Worm (Caenorhabditis elegans) whole organism, young adult: ENCODE data around the gene hpo-25.

ENCODE experiments used
- B0035.1 ChIP-seq: sonication (generic microtip); optimal IDR thresholded peaks from 2 replicates; lab custom pipeline; 2016; ENCODE audit warnings: missing genetic modification characterization, mild to moderate bottlenecking, missing compliant biosample characterization, missing genotype, missing genetic modification reagents
- B0261.1 ChIP-seq: sonication (generic microtip); optimal IDR thresholded peaks from 2 replicates; lab custom pipeline; 2016; ENCODE audit warnings: mild to moderate bottlenecking, missing genetic modification characterization, moderate library complexity, missing compliant biosample characterization
- B0336.3 ChIP-seq: fragments of 200-800 bp; sonication (Bioruptor generic); IDR thresholded peaks from 2 replicates; pipeline ENCODE4 v1.3.6; 2022; ENCODE audit warnings: missing genetic modification characterization, missing compliant biosample characterization
- C06A6.2 ChIP-seq: fragments of 200-800 bp; sonication (Bioruptor generic); conservative IDR thresholded peaks from 2 replicates; pipeline ENCODE4 v1.3.6; 2022; ENCODE audit warnings: missing genetic modification characterization, missing compliant biosample characterization
- D2030.7 ChIP-seq: fragments of 200-800 bp; sonication (Bioruptor generic); IDR thresholded peaks from 2 replicates; pipeline ENCODE4 v1.3.6; 2022; ENCODE audit warnings: missing genetic modification reagents, missing genetic modification characterization, missing compliant biosample characterization
- F22D6.2 ChIP-seq: sonication (generic microtip); optimal IDR thresholded peaks from 2 replicates; lab custom pipeline; 2016; ENCODE audit warnings: mild to moderate bottlenecking, missing genetic modification characterization, missing compliant biosample characterization
- F37B4.10 ChIP-seq: fragments of 200-800 bp; sonication (Bioruptor generic); IDR thresholded peaks from 2 replicates; pipeline ENCODE4 v1.3.6; 2022; ENCODE audit warnings: missing genetic modification characterization, missing compliant biosample characterization
- F49E8.2 ChIP-seq: sonication (generic microtip); optimal IDR thresholded peaks from 3 replicates; lab custom pipeline; 2017; ENCODE audit warnings: missing genetic modification characterization, mild to moderate bottlenecking, missing compliant biosample characterization, antibody characterized with exemption, moderate library complexity; ENCODE audit not compliant: insufficient read depth
- F52B5.7 ChIP-seq: sonication (generic microtip); optimal IDR thresholded peaks from 2 replicates; lab custom pipeline; 2016; ENCODE audit warnings: mild to moderate bottlenecking, missing genetic modification characterization, missing compliant biosample characterization
- K11D2.4 ChIP-seq: fragments of 200-800 bp; sonication (Bioruptor generic); IDR thresholded peaks from 2 replicates; pipeline ENCODE4 v1.3.6; 2022; ENCODE audit warnings: missing genetic modification reagents, missing genetic modification characterization, missing compliant biosample characterization
- T26A5.8 ChIP-seq: sonication (generic microtip); optimal IDR thresholded peaks from 2 replicates; lab custom pipeline; 2016; ENCODE audit warnings: missing genetic modification characterization, missing compliant biosample characterization
- Y53F4B.3 ChIP-seq: fragments of 200-800 bp; sonication (Bioruptor generic); IDR thresholded peaks from 2 replicates; pipeline ENCODE4 v1.3.6; 2022; ENCODE audit warnings: missing genetic modification reagents, missing genetic modification characterization, missing compliant biosample characterization
- akir-1 ChIP-seq: fragments of 200-800 bp; sonication (Bioruptor generic); optimal IDR thresholded peaks from 2 replicates; lab custom pipeline; 2018; ENCODE audit warnings: mild to moderate bottlenecking, missing genetic modification characterization, moderate library complexity, missing compliant biosample characterization
- attf-3 ChIP-seq: fragments of 200-800 bp; sonication (Bioruptor generic); conservative IDR thresholded peaks from 2 replicates; pipeline ENCODE4 v1.3.6; 2022; ENCODE audit warnings: missing genetic modification reagents, missing genetic modification characterization, missing compliant biosample characterization
- attf-5 ChIP-seq: fragments of 200-800 bp; sonication (Bioruptor generic); optimal IDR thresholded peaks from 2 replicates; lab custom pipeline; 2018; ENCODE audit warnings: mild to moderate bottlenecking, missing genetic modification characterization, missing compliant biosample characterization
- cebp-1 ChIP-seq, 2 experiments: fragments of 200-800 bp in 1 of 2; sonication (Bioruptor generic) in 1 of 2; sonication (generic microtip) in 1 of 2; IDR thresholded peaks in 1 of 2; optimal IDR thresholded peaks in 1 of 2; 2 replicates each; pipeline versions ENCODE4 v1.3.6 to Lab custom; 2017 to 2022; ENCODE audit warnings: missing compliant biosample characterization in 2 of 2, missing genetic modification characterization in 2 of 2, mild to moderate bottlenecking in 1 of 2, missing genetic modification reagents in 1 of 2, moderate library complexity in 1 of 2
- ceh-91 ChIP-seq: fragments of 200-800 bp; sonication (Bioruptor generic); IDR thresholded peaks from 2 replicates; pipeline ENCODE4 v1.3.6; 2022; ENCODE audit warnings: missing genetic modification reagents, missing genetic modification characterization, missing compliant biosample characterization
- dpff-1 ChIP-seq: sonication (generic microtip); optimal IDR thresholded peaks from 2 replicates; lab custom pipeline; 2017; ENCODE audit warnings: mild to moderate bottlenecking, missing genetic modification characterization, missing compliant biosample characterization
- dpl-1 ChIP-seq: fragments of 150-350 bp; optimal IDR thresholded peaks from 2 replicates; lab custom pipeline; 2014; ENCODE audit warnings: missing biosample characterization, missing genetic modification reagents, missing genetic modification characterization
- egl-18 ChIP-seq: fragments of 200-800 bp; sonication (Bioruptor generic); IDR thresholded peaks from 2 replicates; pipeline ENCODE4 v1.3.6; 2022; ENCODE audit warnings: missing genetic modification reagents, missing genetic modification characterization, missing compliant biosample characterization
- ets-4 ChIP-seq: fragments of 200-800 bp; sonication (Bioruptor generic); optimal IDR thresholded peaks from 2 replicates; lab custom pipeline; 2018; ENCODE audit warnings: mild to moderate bottlenecking, missing genetic modification characterization, missing compliant biosample characterization
- hrde-1 ChIP-seq: sonication (generic microtip); optimal IDR thresholded peaks from 2 replicates; lab custom pipeline; 2016; ENCODE audit warnings: missing genetic modification characterization, mild to moderate bottlenecking, missing compliant biosample characterization, moderate library complexity, missing genotype, missing genetic modification reagents, borderline replicate concordance
- lin-54 ChIP-seq: fragments of 200-800 bp; sonication (Bioruptor generic); optimal IDR thresholded peaks from 2 replicates; lab custom pipeline; 2018; ENCODE audit warnings: mild to moderate bottlenecking, missing genetic modification characterization, missing compliant biosample characterization
- lir-1 ChIP-seq: fragments of 200-800 bp; sonication (Bioruptor generic); conservative IDR thresholded peaks from 2 replicates; pipeline ENCODE4 v1.3.6; 2022; ENCODE audit warnings: missing genetic modification reagents, missing genetic modification characterization, missing compliant biosample characterization
- lsl-1 ChIP-seq: fragments of 200-800 bp; sonication (Bioruptor generic); optimal IDR thresholded peaks from 2 replicates; lab custom pipeline; 2018; ENCODE audit warnings: mild to moderate bottlenecking, missing genetic modification characterization, moderate library complexity, missing compliant biosample characterization
- lsy-27 ChIP-seq: sonication (generic microtip); optimal IDR thresholded peaks from 2 replicates; lab custom pipeline; 2017; ENCODE audit warnings: missing genetic modification characterization, mild to moderate bottlenecking, missing compliant biosample characterization, antibody characterized with exemption, missing genotype, borderline replicate concordance; ENCODE audit not compliant: insufficient read depth
- mel-28 ChIP-seq: sonication (generic microtip); optimal IDR thresholded peaks from 2 replicates; lab custom pipeline; 2016; ENCODE audit warnings: borderline replicate concordance, mild to moderate bottlenecking, missing genetic modification characterization, missing compliant biosample characterization
- mes-4 ChIP-seq: sonication (generic microtip); optimal IDR thresholded peaks from 2 replicates; lab custom pipeline; 2016; ENCODE audit warnings: missing genotype, missing genetic modification characterization, missing compliant biosample characterization
- mxl-1 ChIP-seq: sonication (generic microtip); optimal IDR thresholded peaks from 2 replicates; lab custom pipeline; 2016; ENCODE audit warnings: missing genetic modification characterization, missing compliant biosample characterization
- nfya-1 ChIP-seq: sonication (generic microtip); optimal IDR thresholded peaks from 2 replicates; lab custom pipeline; 2017; ENCODE audit warnings: antibody characterized with exemption, missing compliant biosample characterization, missing genetic modification characterization, borderline replicate concordance; ENCODE audit not compliant: insufficient read depth
- nfyb-1 ChIP-seq: fragments of 200-800 bp; sonication (Bioruptor generic); IDR thresholded peaks from 2 replicates; pipeline ENCODE4 v1.3.6; 2022; ENCODE audit warnings: missing genetic modification reagents, missing genetic modification characterization, missing compliant biosample characterization
- rec-8 ChIP-seq, 2 experiments: sonication (generic microtip); optimal IDR thresholded peaks; 2 replicates each; lab custom pipeline; 2016; ENCODE audit warnings: mild to moderate bottlenecking in 2 of 2, missing genetic modification characterization in 2 of 2, missing genetic modification reagents in 2 of 2, missing genotype in 2 of 2, missing biosample characterization in 1 of 2, missing compliant biosample characterization in 1 of 2, moderate library complexity in 1 of 2
- rpc-1 ChIP-seq, 2 experiments: fragments of 150-350 bp in 1 of 2; sonication (generic microtip) in 1 of 2; optimal IDR thresholded peaks; 2 replicates each; lab custom pipeline; 2014 to 2018; ENCODE audit warnings: missing biosample characterization in 1 of 2, missing genetic modification characterization in 1 of 2, missing genetic modification reagents in 1 of 2, missing genotype in 1 of 2
- snpc-1.3 ChIP-seq: sonication (generic microtip); optimal IDR thresholded peaks from 2 replicates; lab custom pipeline; 2017; ENCODE audit warnings: missing genetic modification characterization, mild to moderate bottlenecking, missing compliant biosample characterization, antibody characterized with exemption, moderate library complexity, missing genotype, missing genetic modification reagents; ENCODE audit not compliant: insufficient read depth
- tbp1 ChIP-seq: fragments of 200-800 bp; sonication (Bioruptor generic); optimal IDR thresholded peaks from 2 replicates; lab custom pipeline; 2018; ENCODE audit warnings: mild to moderate bottlenecking, missing genetic modification characterization, missing compliant biosample characterization
- zfh-2 ChIP-seq: fragments of 200-800 bp; sonication (Bioruptor generic); conservative IDR thresholded peaks from 2 replicates; pipeline ENCODE4 v1.3.6; 2022; ENCODE audit warnings: missing genetic modification reagents, missing genetic modification characterization, missing compliant biosample characterization
- ztf-22 ChIP-seq: fragments of 200-800 bp; sonication (Bioruptor generic); optimal IDR thresholded peaks from 2 replicates; lab custom pipeline; 2018; ENCODE audit warnings: mild to moderate bottlenecking, missing genetic modification characterization, moderate library complexity, missing compliant biosample characterization
- ztf-25 ChIP-seq: fragments of 200-800 bp; sonication (Bioruptor generic); IDR thresholded peaks from 2 replicates; pipeline ENCODE4 v1.3.6; 2022; ENCODE audit warnings: missing genetic modification reagents, missing genetic modification characterization, missing compliant biosample characterization
- ztf-26 ChIP-seq: sonication (generic microtip); optimal IDR thresholded peaks from 2 replicates; lab custom pipeline; 2017; ENCODE audit warnings: missing genetic modification characterization, missing compliant biosample characterization
- ztf-28 ChIP-seq: fragments of 200-800 bp; sonication (Bioruptor generic); IDR thresholded peaks from 2 replicates; pipeline ENCODE4 v1.3.6; 2022; ENCODE audit warnings: missing genetic modification reagents, missing genetic modification characterization, missing compliant biosample characterization

hpo-25 gene

DNA sequence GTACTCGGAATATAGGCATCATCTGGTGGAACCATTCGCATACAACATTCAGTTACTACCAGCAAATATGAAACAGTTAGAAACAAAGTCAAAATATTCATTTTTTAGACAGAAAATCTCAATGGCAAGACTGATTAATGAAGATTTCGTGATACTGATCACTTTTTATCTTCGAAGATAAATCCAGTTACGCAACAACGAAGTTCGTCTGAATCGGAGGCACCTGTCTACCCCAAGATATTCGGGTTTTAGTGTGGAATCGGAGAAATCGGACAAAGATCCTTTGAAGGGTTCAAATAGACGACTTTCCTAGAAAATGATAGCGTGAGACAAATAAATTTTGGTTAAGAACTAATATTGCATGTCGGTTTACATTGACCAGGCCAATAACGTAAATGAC is 26.8 kb downstream of the hpo-25 start, which contains the start of gene F16G10.13:
Gene F16G10.13, minus strand, starts transcription at position 101 of the 400 bp plus-strand sequence.
- TF ChIP-seq lsl-1 (GFP tag; lab: Kevin White, UChicago): no peak
- TF ChIP-seq ztf-22 (GFP tag; lab: Kevin White, UChicago): no peak
- no peak for TF ChIP-seq Y53F4B.3 (GFP tag; lab: Robert Waterston, UW)
- TF ChIP-seq ztf-26 (tag; lab: Kevin White, UChicago): no peak
- TF ChIP-seq B0261.1 (tag; lab: Kevin White, UChicago): no peak
- no peak for TF ChIP-seq attf-3
- TF ChIP-seq C06A6.2 (GFP tag; lab: Robert Waterston, UW): no peak
- no peak for TF ChIP-seq ets-4 (GFP tag; lab: Kevin White, UChicago)
- TF ChIP-seq nfya-1 (tag; lab: Kevin White, UChicago): no peak
- no peak for TF ChIP-seq F52B5.7 (tag; lab: Kevin White, UChicago)
- no peak for TF ChIP-seq mxl-1 (tag; lab: Kevin White, UChicago)
- no peak for TF ChIP-seq B0336.3 (GFP tag; lab: Robert Waterston, UW)
- no peak for TF ChIP-seq K11D2.4 (GFP tag; lab: Robert Waterston, UW)
- TF ChIP-seq mes-4 (tag; lab: Kevin White, UChicago): no peak
- no peak for TF ChIP-seq mel-28 (tag; lab: Kevin White, UChicago)
- no peak for TF ChIP-seq T26A5.8 (tag; lab: Kevin White, UChicago)
- TF ChIP-seq, all 124 proteins: peak for 0

ce11 chrII:2398884-2399283 is 29.8 kb downstream of the hpo-25 start, which contains the start of gene F16G10.14:
TSS of gene F16G10.14 (minus strand) at chrII:2398984.
- TF ChIP-seq rpc-1 (optimal IDR thresholded peaks at IDR 0.05; lab: Kevin White, UChicago) (no peak), rpc-1 (tag; optimal IDR thresholded peaks at IDR 0.05; lab: Kevin White, UChicago) (no peak), F37B4.10 (GFP tag; lab: Robert Waterston, UW) (no peak), mes-4 (tag; lab: Kevin White, UChicago) (no peak), lir-1 (GFP tag; lab: Robert Waterston, UW) (no peak), lsl-1 (GFP tag; lab: Kevin White, UChicago) (no peak), ztf-28 (GFP tag; lab: Robert Waterston, UW) (no peak), B0336.3 (GFP tag; lab: Robert Waterston, UW) (no peak), hrde-1 (no peak), egl-18 (GFP tag; lab: Robert Waterston, UW) (no peak)

- no peak for TF ChIP-seq F22D6.2 (tag; lab: Kevin White, UChicago)
- TF ChIP-seq nfya-1 (tag; lab: Kevin White, UChicago): no peak
- no peak for TF ChIP-seq attf-5 (GFP tag; lab: Kevin White, UChicago)
- no peak for TF ChIP-seq tbp1 (GFP tag; lab: Kevin White, UChicago)
- TF ChIP-seq T26A5.8 (tag; lab: Kevin White, UChicago): no peak
- TF ChIP-seq snpc-1.3: no peak
- no peak for TF ChIP-seq rec-8 (tag; optimal IDR thresholded peaks at IDR 0.05; lab: Kevin White, UChicago)
- TF ChIP-seq ceh-91: no peak
- TF ChIP-seq akir-1 (GFP tag; lab: Kevin White, UChicago): no peak
- TF ChIP-seq zfh-2 (GFP tag; lab: Robert Waterston, UW): no peak
- TF ChIP-seq ztf-25 (GFP tag; lab: Robert Waterston, UW): no peak
- TF ChIP-seq dpl-1 (GFP tag; lab: Kevin White, UChicago): no peak
These were observed 30.8 kb downstream of the hpo-25 start for ce11 chrII:2399810-2400209.

ce11 chrII:2403984-2404383 is 34.9 kb downstream of the hpo-25 start, which contains the start of gene F16G10.1:
TSS of gene F16G10.1 (plus strand) at chrII:2404284.
- TF ChIP-seq mxl-1 (tag; lab: Kevin White, UChicago) (no peak), egl-18 (GFP tag; lab: Robert Waterston, UW) (no peak), nfyb-1 (GFP tag; lab: Robert Waterston, UW) (no peak), mel-28 (tag; lab: Kevin White, UChicago) (no peak), F37B4.10 (GFP tag; lab: Robert Waterston, UW) (no peak), zfh-2 (GFP tag; lab: Robert Waterston, UW) (no peak), B0035.1 (tag; lab: Kevin White, UChicago) (no peak), B0261.1 (tag; lab: Kevin White, UChicago) (no peak), ztf-28 (GFP tag; lab: Robert Waterston, UW) (no peak), lsy-27 (tag; lab: Kevin White, UChicago) (no peak), dpff-1 (tag; lab: Kevin White, UChicago) (no peak), lin-54 (GFP tag; lab: Kevin White, UChicago) (no peak), F49E8.2 (tag; lab: Kevin White, UChicago) (no peak), cebp-1 (GFP tag; IDR thresholded peaks at IDR 0.05; lab: Robert Waterston, UW) (no peak), cebp-1 (tag; optimal IDR thresholded peaks at IDR 0.05; lab: Kevin White, UChicago) (no peak), ceh-91 (no peak), D2030.7 (GFP tag; lab: Robert Waterston, UW) (no peak), ztf-22 (GFP tag; lab: Kevin White, UChicago) (no peak)
